Worm (Caenorhabditis elegans): ENCODE results near the gene F07C6.6.

DNA sequence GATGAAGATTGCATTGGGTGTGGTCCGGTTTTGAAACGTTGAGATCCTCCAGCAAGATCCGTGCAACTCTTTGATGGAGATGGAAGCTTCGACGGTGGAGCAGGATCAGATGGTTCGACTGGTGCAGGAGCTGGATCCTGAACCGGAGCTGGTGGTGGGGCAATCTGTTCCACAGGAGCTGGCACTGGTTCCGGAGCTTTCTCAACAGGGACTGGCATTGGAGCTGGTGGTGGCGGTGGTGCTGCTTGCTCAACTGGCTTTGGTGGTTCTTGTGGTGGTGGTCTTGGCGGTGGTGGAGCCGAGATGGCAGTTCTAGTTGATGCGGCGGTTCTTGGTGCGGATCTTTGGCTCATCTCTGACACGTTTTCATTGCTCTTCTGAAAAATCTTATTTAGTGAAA is 48.9 kb upstream of the F07C6.6 start:
- TF ChIP-seq flt-1 (GFP tag; IDR thresholded peaks at IDR 0.05) (no peak), ztf-29 (GFP tag; IDR thresholded peaks at IDR 0.05) (no peak), cog-1 (tag; optimal IDR thresholded peaks at IDR 0.05) (no peak), med-1 (GFP tag; optimal IDR thresholded peaks at IDR 0.05; ENCODE audit: insufficient read depth) (no peak)
